Worm (Caenorhabditis elegans) whole organism, midembryonic: Measurements from ENCODE around the gene chil-23.

Experiments
- cog-1 ChIP-seq: sonication (generic microtip); optimal IDR thresholded peaks from 2 replicates; lab custom pipeline; 2016; ENCODE audit warnings: missing genetic modification characterization, missing compliant biosample characterization
- ref-1 ChIP-seq: fragments of 200-800 bp; sonication (Bioruptor generic); conservative IDR thresholded peaks from 2 replicates; pipeline ENCODE4 v1.3.6; 2022; ENCODE audit warnings: missing genetic modification reagents, missing genetic modification characterization, missing compliant biosample characterization
- tab-1 ChIP-seq: fragments of 200-800 bp; sonication (Bioruptor generic); IDR thresholded peaks from 2 replicates; pipeline ENCODE4 v1.3.6; 2022; ENCODE audit warnings: missing genetic modification characterization, missing compliant biosample characterization
- ztf-23 ChIP-seq: fragments of 200-800 bp; sonication (Bioruptor generic); IDR thresholded peaks from 2 replicates; pipeline ENCODE4 v1.3.6; 2022; ENCODE audit warnings: missing genetic modification reagents, missing genetic modification characterization, missing compliant biosample characterization

- TF ChIP-seq cog-1 (tag; lab: Kevin White, UChicago): no peak
- TF ChIP-seq ztf-23 (GFP tag; lab: Robert Waterston, UW): no peak
- TF ChIP-seq tab-1 (GFP tag; lab: Robert Waterston, UW): no peak
- no peak for TF ChIP-seq ref-1
Observed at ce11 chrII:9445368-9445767, 23.0 kb downstream of the chil-23 start, which contains the start of gene R09D1.13.
